Fruit fly (Drosophila melanogaster) Kc167 (cell line): ENCODE measurements around the gene D2hgdh.

Source experiments
- Myc ChIP-seq: fragments of >200 bp; optimal IDR thresholded peaks from 2 replicates; lab custom pipeline; 2017; ENCODE audit warnings: missing external identifiers
- Sin3A ChIP-seq: fragments of >200 bp; optimal IDR thresholded peaks from 2 replicates; lab custom pipeline; 2018; ENCODE audit warnings: missing external identifiers
- h ChIP-seq: fragments of >200 bp; optimal IDR thresholded peaks from 3 replicates; lab custom pipeline; 2018; ENCODE audit warnings: missing external identifiers
- insv ChIP-seq: fragments of >200 bp; optimal IDR thresholded peaks from 3 replicates; lab custom pipeline; 2018; ENCODE audit warnings: missing external identifiers
- psq ChIP-seq: fragments of >200 bp; optimal IDR thresholded peaks from 2 replicates; lab custom pipeline; 2017; ENCODE audit warnings: missing external identifiers
- ttk ChIP-seq: sonication (Bioruptor generic); optimal IDR thresholded peaks from 2 replicates; lab custom pipeline; 2017; ENCODE audit warnings: missing external identifiers

D2hgdh gene

DNA sequence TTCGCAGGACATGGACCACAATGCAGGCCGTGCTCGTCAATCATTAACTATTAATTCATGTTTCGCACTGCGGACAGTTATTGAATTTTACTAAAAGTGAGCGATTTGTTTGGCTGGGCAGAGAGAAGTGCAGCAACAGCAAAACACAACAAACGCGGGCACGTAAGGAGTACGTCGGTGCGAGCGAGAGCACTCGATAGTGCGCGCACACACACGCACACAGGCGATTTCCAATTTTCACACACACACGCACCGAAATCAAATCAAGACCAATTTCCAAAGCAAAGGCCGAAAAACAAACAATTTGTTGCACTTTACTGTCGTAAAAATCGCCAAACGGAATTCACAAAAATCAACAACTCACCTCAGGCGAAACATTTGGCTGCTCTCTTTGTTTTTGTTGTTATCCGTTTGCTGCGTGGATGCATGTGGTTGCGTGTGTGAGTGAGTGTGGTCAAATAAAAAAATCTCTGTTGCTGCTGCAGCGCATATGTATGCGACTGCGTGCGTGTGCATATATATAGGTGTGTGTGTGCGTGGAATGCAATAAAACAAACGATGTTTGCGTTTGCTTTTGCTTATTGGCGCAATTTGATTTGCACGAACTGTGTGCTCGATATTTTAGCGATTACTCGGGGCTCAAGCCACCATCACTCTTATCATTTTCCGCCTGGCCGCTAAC lies 16.8 kb downstream of the D2hgdh start:
- TF ChIP-seq psq (lab: Kevin White, UChicago) (no peak), Myc (lab: Kevin White, UChicago) (no peak), h (lab: Kevin White, UChicago) (no peak), insv (no peak), Sin3A (no peak), ttk (no peak)

- TF ChIP-seq Myc (lab: Kevin White, UChicago) (no peak), psq (lab: Kevin White, UChicago) (no peak), h (lab: Kevin White, UChicago) (no peak), ttk (no peak), insv (no peak)
Measured at dm6 chrX:2158668-2159163, 17.4 kb downstream of the D2hgdh start, which contains the start of gene wapl. Gene wapl, minus strand, starts transcription at chrX:2158983.

DNA sequence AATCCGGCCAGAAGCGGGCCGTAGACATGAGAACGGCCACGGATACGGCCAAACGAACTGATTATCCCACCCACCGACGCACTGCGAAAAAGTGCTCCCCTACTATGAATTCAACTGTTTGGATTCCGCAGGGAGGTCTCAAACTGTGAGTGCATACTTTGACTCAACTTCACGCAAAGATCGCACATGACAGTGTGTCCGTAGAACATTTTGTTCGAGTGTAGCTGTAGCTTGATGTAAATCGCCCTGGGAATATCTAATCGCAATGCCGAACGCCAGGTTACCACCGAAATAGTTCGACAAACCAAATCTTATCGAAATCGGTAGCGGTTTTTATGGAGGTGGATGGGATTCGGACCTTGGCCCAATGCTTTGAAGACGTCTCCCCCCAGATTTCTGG lies 19.7 kb downstream of the D2hgdh start:
- no peak for TF ChIP-seq Myc (lab: Kevin White, UChicago)
- no peak for TF ChIP-seq ttk
- TF ChIP-seq psq (lab: Kevin White, UChicago): no peak
- no peak for TF ChIP-seq insv
- TF ChIP-seq Sin3A: no peak
- TF ChIP-seq h (lab: Kevin White, UChicago): no peak

DNA sequence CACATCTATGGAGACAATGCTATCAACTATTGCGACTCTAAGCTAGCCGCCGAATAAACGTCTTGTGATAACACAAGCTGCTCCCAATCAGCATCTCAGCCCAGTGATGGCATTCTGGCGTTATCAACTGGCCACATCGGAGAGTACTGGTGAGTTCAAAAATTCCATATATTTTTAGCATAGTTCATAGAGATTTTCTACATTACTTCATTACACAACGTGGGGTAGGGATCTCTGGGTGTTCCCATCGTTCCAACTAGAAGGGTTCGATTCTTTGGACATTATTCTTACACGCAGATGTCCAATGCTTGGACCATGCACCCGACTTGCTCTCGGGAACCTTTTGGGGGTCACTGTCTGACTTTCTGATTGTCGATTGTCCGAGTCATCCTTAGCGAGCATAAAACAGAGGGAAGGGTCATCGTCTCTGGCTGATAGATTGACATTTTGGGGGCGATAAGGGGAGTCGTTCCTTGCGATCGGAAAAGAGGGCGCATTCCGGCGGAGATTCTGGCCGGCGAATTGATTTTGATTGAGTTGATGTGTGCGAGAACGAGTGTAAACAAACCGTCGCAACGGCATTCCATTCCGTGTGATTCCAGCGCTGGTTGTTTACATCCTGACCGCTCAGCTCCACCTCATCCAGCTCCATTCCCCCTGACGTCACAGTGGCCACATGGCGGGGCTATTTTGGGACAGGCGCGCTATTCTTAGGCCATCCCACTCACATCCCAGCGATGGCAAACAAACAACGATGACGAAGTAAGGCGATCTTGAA lies 21.0 kb downstream of the D2hgdh start, which contains the start of the genes Cyp4d1 and CG3630:
Gene Cyp4d1, minus strand, starts transcription at position 51 of the 778 bp plus-strand sequence.
Gene CG3630, plus strand, starts transcription at position 67 of the 778 bp plus-strand sequence.
- TF ChIP-seq Myc (lab: Kevin White, UChicago) (no peak), Sin3A (no peak), ttk (no peak), psq (lab: Kevin White, UChicago) (no peak), h (lab: Kevin White, UChicago) (no peak), insv (no peak)

dm6 chrX:2163358-2163757 lies 22.1 kb downstream of the D2hgdh start:
- no peak for TF ChIP-seq insv
- TF ChIP-seq Myc (lab: Kevin White, UChicago): no peak
- TF ChIP-seq psq (lab: Kevin White, UChicago): no peak
- no peak for TF ChIP-seq h (lab: Kevin White, UChicago)
- TF ChIP-seq Sin3A: no peak
- TF ChIP-seq ttk: no peak

- TF ChIP-seq h (lab: Kevin White, UChicago) (no peak), insv (no peak), ttk (no peak), Myc (lab: Kevin White, UChicago) (no peak), psq (lab: Kevin White, UChicago) (no peak), Sin3A (no peak)
Measured at dm6 chrX:2165394-2165793, 24.1 kb downstream of the D2hgdh start.

DNA sequence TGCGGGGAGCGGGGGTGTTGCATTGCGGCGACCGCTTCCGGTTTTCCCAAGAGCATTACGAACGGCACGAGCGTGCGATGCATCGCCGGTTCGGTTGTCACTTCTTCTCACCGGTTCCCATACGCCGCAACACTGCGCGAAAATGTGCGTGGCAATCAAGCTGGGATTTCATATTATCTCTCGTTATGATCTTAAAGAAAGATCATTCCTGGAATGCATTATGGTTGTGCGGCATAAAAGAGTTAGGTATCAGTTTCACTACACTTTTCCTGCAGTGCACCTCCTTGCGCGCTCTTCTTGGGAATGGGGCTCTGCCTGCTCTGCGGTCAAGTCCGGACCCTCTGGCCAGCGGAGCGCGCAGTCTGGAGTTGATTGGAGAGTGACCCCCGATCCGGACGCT lies 24.8 kb downstream of the D2hgdh start:
- TF ChIP-seq psq (lab: Kevin White, UChicago) (no peak), h (lab: Kevin White, UChicago) (no peak), ttk (no peak), Sin3A (no peak), insv (no peak), Myc (lab: Kevin White, UChicago) (no peak)

DNA sequence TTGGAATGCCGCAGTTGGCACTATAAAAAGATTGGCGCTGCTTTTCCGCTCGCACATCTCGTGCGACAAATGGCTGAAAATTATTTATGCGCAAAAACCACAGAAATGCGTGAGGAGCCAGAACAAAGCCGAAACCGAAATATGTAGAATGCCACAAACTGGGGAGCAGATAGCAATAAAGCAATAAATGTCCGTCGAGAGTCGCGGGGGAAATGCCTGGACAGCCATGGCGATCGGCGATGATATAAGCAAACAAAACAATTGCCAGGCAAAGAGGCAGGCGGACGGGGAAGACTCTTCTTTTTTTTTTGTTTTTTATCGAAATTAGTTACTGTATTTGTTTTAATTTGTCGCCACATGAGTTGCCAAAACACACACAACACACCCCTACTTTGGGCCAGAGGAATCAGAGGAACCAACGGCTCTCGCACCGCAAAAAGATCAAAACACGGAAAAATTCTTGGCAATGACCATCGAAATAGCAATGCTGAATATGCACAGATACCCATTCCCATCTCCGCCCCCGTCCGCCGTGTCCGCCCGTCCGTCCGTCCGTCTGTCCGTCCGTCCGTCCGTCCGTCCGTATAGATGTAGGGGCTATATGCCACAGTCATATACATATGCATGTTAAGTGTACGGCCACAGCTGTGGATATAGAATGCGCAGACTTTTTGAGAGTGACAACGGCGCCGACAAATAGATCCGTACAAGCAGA lies 27.4 kb downstream of the D2hgdh start:
- TF ChIP-seq Myc (lab: Kevin White, UChicago): no peak
- TF ChIP-seq ttk: no peak
- TF ChIP-seq insv: no peak
- no peak for TF ChIP-seq h (lab: Kevin White, UChicago)
- TF ChIP-seq Sin3A: no peak
- no peak for TF ChIP-seq psq (lab: Kevin White, UChicago)

dm6 chrX:2170424-2170823 lies 29.1 kb downstream of the D2hgdh start:
- TF ChIP-seq Sin3A (no peak), h (lab: Kevin White, UChicago) (no peak), insv (no peak), Myc (lab: Kevin White, UChicago) (no peak), ttk (no peak), psq (lab: Kevin White, UChicago) (no peak)

dm6 chrX:2172420-2172827 lies 31.1 kb downstream of the D2hgdh start, which contains the start of gene ND-B14.5A:
Gene ND-B14.5A, plus strand, starts transcription at chrX:2172526.
- TF ChIP-seq Myc (lab: Kevin White, UChicago) (no peak), ttk (no peak), psq (lab: Kevin White, UChicago) (no peak), h (lab: Kevin White, UChicago) (no peak), insv (no peak), Sin3A (no peak)

DNA sequence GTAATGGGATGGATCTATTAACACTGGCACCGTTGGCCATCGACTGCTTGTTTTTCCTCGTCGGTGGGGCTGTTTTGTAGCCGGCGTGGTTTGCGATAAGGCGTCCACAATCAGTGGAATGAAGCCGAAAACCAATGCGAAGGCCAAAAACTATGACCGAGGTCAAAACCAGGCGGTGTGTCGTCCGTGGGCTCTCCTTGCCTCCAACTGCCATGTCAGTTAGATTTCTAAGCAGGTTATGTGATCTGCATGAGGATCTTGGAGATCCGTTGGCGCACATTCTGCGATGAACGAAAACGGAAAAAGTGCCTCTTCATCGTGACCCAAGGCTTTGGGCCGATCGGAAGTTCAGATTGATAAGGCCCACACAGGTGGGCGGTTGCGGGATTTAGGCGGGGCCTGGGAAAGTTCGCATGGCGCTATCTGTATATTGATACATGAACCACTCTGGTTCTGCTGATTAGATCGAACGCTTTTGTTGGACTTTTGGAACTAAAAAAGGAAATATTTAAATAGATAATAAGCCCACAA lies 34.0 kb downstream of the D2hgdh start, which contains the start of gene Cyp4d14:
Gene Cyp4d14, minus strand, starts transcription at position 51 of the 531 bp plus-strand sequence.
- TF ChIP-seq h (lab: Kevin White, UChicago) (no peak), ttk (no peak), insv (no peak), psq (lab: Kevin White, UChicago) (no peak), Myc (lab: Kevin White, UChicago) (no peak), Sin3A (no peak)
